Worm (Caenorhabditis elegans) whole organism, young adult: ENCODE measurements around the gene K10F12.7.

ENCODE experiments used
- C17E4.6 ChIP-seq: fragments of 200-800 bp; sonication (Bioruptor generic); IDR thresholded peaks from 2 replicates; pipeline ENCODE4 v1.3.6; 2022; ENCODE audit warnings: missing genetic modification reagents, missing genetic modification characterization, missing compliant biosample characterization
- ama-1 ChIP-seq, 3 experiments: fragments of 150-350 bp in 1 of 3; sonication (generic microtip) in 2 of 3; optimal IDR thresholded peaks; 2 replicates each; lab custom pipeline; 2014 to 2018; ENCODE audit warnings: missing biosample characterization in 2 of 3, missing genetic modification characterization in 2 of 3, missing genetic modification reagents in 2 of 3
- egl-44 ChIP-seq: fragments of 200-800 bp; sonication (Bioruptor generic); IDR thresholded peaks from 2 replicates; pipeline ENCODE4 v1.3.6; 2022; ENCODE audit warnings: missing genetic modification reagents, missing genetic modification characterization, missing compliant biosample characterization
- let-526 ChIP-seq: fragments of 200-800 bp; sonication (Bioruptor generic); IDR thresholded peaks from 2 replicates; pipeline ENCODE4 v1.3.6; 2022; ENCODE audit warnings: missing genetic modification reagents, missing genetic modification characterization, missing compliant biosample characterization
- lir-1 ChIP-seq: fragments of 200-800 bp; sonication (Bioruptor generic); conservative IDR thresholded peaks from 2 replicates; pipeline ENCODE4 v1.3.6; 2022; ENCODE audit warnings: missing genetic modification reagents, missing genetic modification characterization, missing compliant biosample characterization
- nfya-1 ChIP-seq: sonication (generic microtip); optimal IDR thresholded peaks from 2 replicates; lab custom pipeline; 2017; ENCODE audit warnings: antibody characterized with exemption, missing compliant biosample characterization, missing genetic modification characterization, borderline replicate concordance; ENCODE audit not compliant: insufficient read depth
- nfyb-1 ChIP-seq: fragments of 200-800 bp; sonication (Bioruptor generic); IDR thresholded peaks from 2 replicates; pipeline ENCODE4 v1.3.6; 2022; ENCODE audit warnings: missing genetic modification reagents, missing genetic modification characterization, missing compliant biosample characterization
- pha-4 ChIP-seq: fragments of 150-350 bp; sonication (generic microtip); optimal IDR thresholded peaks from 2 replicates; lab custom pipeline; 2014; ENCODE audit warnings: missing biosample characterization, missing genetic modification reagents, missing genetic modification characterization
- snpc-4 ChIP-seq, 5 experiments: fragments of 150-350 bp in 1 of 5; sonication (generic microtip) in 4 of 5; optimal IDR thresholded peaks; 2 replicates each; lab custom pipeline; 2014 to 2018; ENCODE audit warnings: missing genetic modification characterization in 5 of 5, missing biosample characterization in 3 of 5, antibody characterized with exemption in 2 of 5, mild to moderate bottlenecking in 2 of 5, missing compliant biosample characterization in 2 of 5, missing genotype in 2 of 5, moderate library complexity in 2 of 5, missing genetic modification reagents in 1 of 5
- somi-1 ChIP-seq: fragments of 200-800 bp; sonication (Bioruptor generic); optimal IDR thresholded peaks from 2 replicates; lab custom pipeline; 2018; ENCODE audit warnings: mild to moderate bottlenecking, missing genetic modification characterization, missing compliant biosample characterization
- sptf-2 ChIP-seq: fragments of 200-800 bp; sonication (Bioruptor generic); optimal IDR thresholded peaks from 2 replicates; lab custom pipeline; 2018; ENCODE audit warnings: mild to moderate bottlenecking, missing genetic modification characterization, missing compliant biosample characterization
- unc-62 ChIP-seq: fragments of 150-350 bp; optimal IDR thresholded peaks from 2 replicates; lab custom pipeline; 2014; ENCODE audit warnings: missing biosample characterization, missing genetic modification reagents, missing genetic modification characterization

- TF ChIP-seq egl-44 (GFP tag; lab: Robert Waterston, UW) (no peak), nfya-1 (tag; lab: Kevin White, UChicago) (no peak), nfyb-1 (GFP tag; lab: Robert Waterston, UW) (no peak), pha-4 (tag; lab: Kevin White, UChicago) (no peak), lir-1 (GFP tag; lab: Robert Waterston, UW) (no peak), sptf-2 (GFP tag; lab: Kevin White, UChicago) (no peak), ama-1 (optimal IDR thresholded peaks at IDR 0.05; lab: Kevin White, UChicago) (no peak), ama-1 (GFP tag; optimal IDR thresholded peaks at IDR 0.05; lab: Kevin White, UChicago) (no peak), let-526 (no peak), unc-62 (no peak), somi-1 (GFP tag; lab: Kevin White, UChicago) (no peak), C17E4.6 (GFP tag; lab: Robert Waterston, UW) (no peak), snpc-4 (GFP tag; optimal IDR thresholded peaks at IDR 0.05; lab: Kevin White, UChicago) (no peak), snpc-4 (tag; optimal IDR thresholded peaks at IDR 0.05; lab: Kevin White, UChicago) (no peak)
Observed at ce11 chrIII:385068-385467, 2.7 kb upstream of the K10F12.7 start.
